Fruit fly (Drosophila melanogaster) whole organism, wandering third instar larva: ENCODE results near the gene CG11342.

Source experiments
- CrebA ChIP-seq: fragments of 200-800 bp; sonication (Bioruptor generic); optimal IDR thresholded peaks from 2 replicates; lab custom pipeline; 2016; ENCODE audit warnings: missing biosample characterization, mild to moderate bottlenecking, missing genetic modification characterization, borderline replicate concordance
- Dfd ChIP-seq: fragments of >200 bp; optimal IDR thresholded peaks from 2 replicates; lab custom pipeline; 2017; ENCODE audit warnings: missing biosample characterization, missing genetic modification characterization
- Dif ChIP-seq: fragments of 200-275, 200-300 bp; sonication (Bioruptor generic); optimal IDR thresholded peaks from 2 replicates; lab custom pipeline; 2018; ENCODE audit warnings: missing biosample characterization, missing genetic modification characterization; ENCODE audit not compliant: partially characterized antibody
- GATAd ChIP-seq: sonication (Bioruptor generic); optimal IDR thresholded peaks from 2 replicates; lab custom pipeline; 2016; ENCODE audit warnings: missing biosample characterization, missing genetic modification characterization
- HLH106 ChIP-seq: fragments of 200-800 bp; optimal IDR thresholded peaks from 3 replicates; lab custom pipeline; 2019; ENCODE audit warnings: missing biosample characterization, mild to moderate bottlenecking, missing genetic modification characterization, moderate library complexity
- Hr78 ChIP-seq: fragments of >200 bp; optimal IDR thresholded peaks from 2 replicates; lab custom pipeline; 2017; ENCODE audit warnings: missing biosample characterization, missing genetic modification characterization
- Jra ChIP-seq: sonication (Bioruptor generic); optimal IDR thresholded peaks from 2 replicates; lab custom pipeline; 2016; ENCODE audit warnings: missing biosample characterization, missing genetic modification characterization
- N ChIP-seq: fragments of >200 bp; optimal IDR thresholded peaks from 2 replicates; lab custom pipeline; 2018; ENCODE audit warnings: missing biosample characterization, missing external identifiers, missing genetic modification characterization
- OdsH ChIP-seq: fragments of 200-800 bp; sonication (Bioruptor generic); optimal IDR thresholded peaks from 2 replicates; lab custom pipeline; 2016; ENCODE audit warnings: missing biosample characterization, mild to moderate bottlenecking, missing genetic modification characterization
- Rel ChIP-seq, 2 experiments: fragments of 200-800 bp; sonication (Bioruptor generic) in 1 of 2; optimal IDR thresholded peaks; 2 replicates in 1 of 2; 3 replicates in 1 of 2; lab custom pipeline; 2016 to 2019; ENCODE audit warnings: mild to moderate bottlenecking in 2 of 2, missing biosample characterization in 2 of 2, missing genetic modification characterization in 2 of 2, moderate library complexity in 1 of 2
- Vsx2 ChIP-seq: fragments of 200-300, 225-300 bp; sonication (Bioruptor generic); optimal IDR thresholded peaks from 2 replicates; lab custom pipeline; 2018; ENCODE audit warnings: missing biosample characterization, missing genetic modification characterization; ENCODE audit not compliant: partially characterized antibody
- br ChIP-seq: fragments of 200-800 bp; sonication (Bioruptor generic); optimal IDR thresholded peaks from 2 replicates; lab custom pipeline; 2016; ENCODE audit warnings: missing biosample characterization, missing genetic modification characterization
- brk ChIP-seq: fragments of 200-800 bp; sonication (Bioruptor generic); optimal IDR thresholded peaks from 2 replicates; lab custom pipeline; 2016; ENCODE audit warnings: missing biosample characterization, mild to moderate bottlenecking, missing genetic modification characterization
- dmrt93B ChIP-seq: fragments of 200-800 bp; sonication (Bioruptor generic); optimal IDR thresholded peaks from 2 replicates; lab custom pipeline; 2018; ENCODE audit warnings: missing biosample characterization, mild to moderate bottlenecking, missing genetic modification characterization
- dsf ChIP-seq: sonication (Bioruptor generic); optimal IDR thresholded peaks from 2 replicates; lab custom pipeline; 2016; ENCODE audit warnings: missing biosample characterization, missing genetic modification characterization, borderline replicate concordance
- ey ChIP-seq: fragments of 200-800 bp; sonication (Bioruptor generic); optimal IDR thresholded peaks from 2 replicates; lab custom pipeline; 2016; ENCODE audit warnings: missing biosample characterization, missing genetic modification characterization
- foxo ChIP-seq, 2 experiments: fragments of 200-800 bp; sonication (Bioruptor generic); optimal IDR thresholded peaks; 2 replicates in 1 of 2; 3 replicates in 1 of 2; lab custom pipeline; 2016 to 2017; ENCODE audit warnings: missing biosample characterization in 2 of 2, missing genetic modification characterization in 2 of 2
- fru ChIP-seq: fragments of 200-800 bp; sonication (Bioruptor generic); optimal IDR thresholded peaks from 3 replicates; lab custom pipeline; 2016; ENCODE audit warnings: missing biosample characterization, mild to moderate bottlenecking, missing genetic modification characterization
- h ChIP-seq: fragments of 200-800 bp; sonication (Bioruptor generic); optimal IDR thresholded peaks from 3 replicates; lab custom pipeline; 2016; ENCODE audit warnings: missing biosample characterization, mild to moderate bottlenecking, missing genetic modification characterization
- jim ChIP-seq: fragments of 175-275, 200-325 bp; sonication (Bioruptor generic); optimal IDR thresholded peaks from 2 replicates; lab custom pipeline; 2016; ENCODE audit warnings: missing biosample characterization, mild to moderate bottlenecking, missing genetic modification characterization
- lola ChIP-seq: fragments of >200 bp; optimal IDR thresholded peaks from 2 replicates; lab custom pipeline; 2017; ENCODE audit warnings: missing biosample characterization, missing genetic modification characterization
- psq ChIP-seq: fragments of 200-800 bp; sonication (Bioruptor generic); optimal IDR thresholded peaks from 3 replicates; lab custom pipeline; 2017; ENCODE audit warnings: missing biosample characterization, mild to moderate bottlenecking, missing genetic modification characterization, moderate library complexity
- rgr ChIP-seq: fragments of 200-800 bp; sonication (Bioruptor generic); optimal IDR thresholded peaks from 3 replicates; lab custom pipeline; 2016; ENCODE audit warnings: missing biosample characterization, mild to moderate bottlenecking, missing genetic modification characterization
- sage ChIP-seq: fragments of 200-800 bp; sonication (Bioruptor generic); optimal IDR thresholded peaks from 2 replicates; lab custom pipeline; 2016; ENCODE audit warnings: missing biosample characterization, mild to moderate bottlenecking, missing genetic modification characterization
- sv ChIP-seq: fragments of 200-800 bp; sonication (Bioruptor generic); optimal IDR thresholded peaks from 3 replicates; lab custom pipeline; 2016; ENCODE audit warnings: missing biosample characterization, missing genetic modification characterization
- tai ChIP-seq: sonication (Bioruptor generic); optimal IDR thresholded peaks from 2 replicates; lab custom pipeline; 2016; ENCODE audit warnings: missing biosample characterization, missing genetic modification characterization
- woc ChIP-seq: sonication (Bioruptor generic); optimal IDR thresholded peaks from 2 replicates; lab custom pipeline; 2016; ENCODE audit warnings: missing biosample characterization, mild to moderate bottlenecking, missing genetic modification characterization

Gene CG11342

dm6 chr3L:4411025-4411873, 44.0 kb upstream of the CG11342 start (continued):
- TF ChIP-seq dmrt93B (GFP tag; lab: Kevin White, UChicago), result no peak

dm6 chr3L:4409898-4410629, 42.8 kb upstream of the CG11342 start:
- TF ChIP-seq Rel (GFP tag; optimal IDR thresholded peaks at IDR 0.05; lab: Kevin White, UChicago) (no peak), Rel (tag; optimal IDR thresholded peaks at IDR 0.05; lab: Kevin White, UChicago) (no peak), Hr78 (no peak)

- TF ChIP-seq Vsx2 (GFP tag; lab: Kevin White, UChicago), result peak; percentile 47
- no peak for TF ChIP-seq brk
These were observed 42.1 kb upstream of the CG11342 start for dm6 chr3L:4409134-4409897.

dm6 chr3L:4408313-4409133, 41.3 kb upstream of the CG11342 start:
- TF ChIP-seq brk (no peak), Rel (GFP tag; optimal IDR thresholded peaks at IDR 0.05; lab: Kevin White, UChicago) (no peak), Rel (tag; optimal IDR thresholded peaks at IDR 0.05; lab: Kevin White, UChicago) (peak; percentile 96), sv (GFP tag; lab: Kevin White, UChicago) (no peak), N (GFP tag; lab: Kevin White, UChicago) (no peak), psq (peak; percentile 64), CrebA (GFP tag; lab: Kevin White, UChicago) (no peak), Jra (GFP tag; lab: Kevin White, UChicago) (no peak), woc (GFP tag; lab: Kevin White, UChicago) (peak; percentile 28), sage (GFP tag; lab: Kevin White, UChicago) (no peak), h (peak; percentile 8), Hr78 (no peak), dmrt93B (GFP tag; lab: Kevin White, UChicago) (no peak), lola (GFP tag; lab: Kevin White, UChicago) (no peak), Vsx2 (GFP tag; lab: Kevin White, UChicago) (peak; percentile 68), jim (peak; percentile 81), foxo (GFP tag; optimal IDR thresholded peaks at IDR 0.05; lab: Kevin White, UChicago) (peak in 1 of 2 experiments; percentile 38), rgr (GFP tag; lab: Kevin White, UChicago) (no peak), fru (GFP tag; lab: Kevin White, UChicago) (peak; percentile 36), br (GFP tag; lab: Kevin White, UChicago) (no peak), OdsH (GFP tag; lab: Kevin White, UChicago) (no peak), Dfd (GFP tag; lab: Kevin White, UChicago) (no peak)

- peak; percentile 40 for TF ChIP-seq h
- TF ChIP-seq GATAd, result no peak
- TF ChIP-seq ey (GFP tag; lab: Kevin White, UChicago), result peak; percentile 21
- TF ChIP-seq br (GFP tag; lab: Kevin White, UChicago), result peak; percentile 21
- peak; percentile 15 for TF ChIP-seq fru (GFP tag; lab: Kevin White, UChicago)
- peak; percentile 18 for TF ChIP-seq HLH106 (tag; lab: Kevin White, UChicago)
- peak in 1 of 2 experiments; percentile 39 for TF ChIP-seq foxo (GFP tag; optimal IDR thresholded peaks at IDR 0.05; lab: Kevin White, UChicago)
- peak; percentile 40 for TF ChIP-seq rgr (GFP tag; lab: Kevin White, UChicago)
- TF ChIP-seq dsf, result no peak
- no peak for TF ChIP-seq Dif (GFP tag; lab: Kevin White, UChicago)
- TF ChIP-seq sage (GFP tag; lab: Kevin White, UChicago), result no peak
- TF ChIP-seq Rel (GFP tag; optimal IDR thresholded peaks at IDR 0.05; lab: Kevin White, UChicago), result no peak
- TF ChIP-seq Rel (tag; optimal IDR thresholded peaks at IDR 0.05; lab: Kevin White, UChicago), result no peak
- peak; percentile 27 for TF ChIP-seq tai (GFP tag; lab: Kevin White, UChicago)
These were observed 40.5 kb upstream of the CG11342 start for dm6 chr3L:4407743-4408142.
